Fruit fly (Drosophila melanogaster): Measurements from ENCODE around the gene CG1910.

dm6 chr3R:31704524-31705215 is 42.8 kb upstream of the CG1910 start:
- TF ChIP-seq Smox (GFP tag; optimal IDR thresholded peaks at IDR 0.05) (no peak), dsx (GFP tag; optimal IDR thresholded peaks at IDR 0.05; ENCODE audit: poor library complexity, severe bottlenecking) (no peak), achi (GFP tag; optimal IDR thresholded peaks at IDR 0.05) (no peak), Gug (GFP tag; IDR thresholded peaks at IDR 0.05) (no peak), CG4318 (GFP tag; optimal IDR thresholded peaks at IDR 0.05) (no peak), Lpt (GFP tag; optimal IDR thresholded peaks at IDR 0.05) (no peak), pdm3 (GFP tag; optimal IDR thresholded peaks at IDR 0.05) (no peak), CG3032 (tag; optimal IDR thresholded peaks at IDR 0.05) (no peak), dac (GFP tag; optimal IDR thresholded peaks at IDR 0.05) (no peak), CG34406 (GFP tag; optimal IDR thresholded peaks at IDR 0.05) (no peak), Hr39 (GFP tag; optimal IDR thresholded peaks at IDR 0.05) (no peak)

All from whole organism, prepupa.